Fruit fly (Drosophila melanogaster) S2 (cell line): ENCODE results near the gene msl-3.

Experiments
- CG8478 ChIP-seq: fragments of >200 bp; optimal IDR thresholded peaks from 2 replicates; lab custom pipeline; 2018
- CTCF ChIP-seq, 2 experiments: fragments of >200 bp; optimal IDR thresholded peaks; 2 replicates each; lab custom pipeline; 2018

DNA sequence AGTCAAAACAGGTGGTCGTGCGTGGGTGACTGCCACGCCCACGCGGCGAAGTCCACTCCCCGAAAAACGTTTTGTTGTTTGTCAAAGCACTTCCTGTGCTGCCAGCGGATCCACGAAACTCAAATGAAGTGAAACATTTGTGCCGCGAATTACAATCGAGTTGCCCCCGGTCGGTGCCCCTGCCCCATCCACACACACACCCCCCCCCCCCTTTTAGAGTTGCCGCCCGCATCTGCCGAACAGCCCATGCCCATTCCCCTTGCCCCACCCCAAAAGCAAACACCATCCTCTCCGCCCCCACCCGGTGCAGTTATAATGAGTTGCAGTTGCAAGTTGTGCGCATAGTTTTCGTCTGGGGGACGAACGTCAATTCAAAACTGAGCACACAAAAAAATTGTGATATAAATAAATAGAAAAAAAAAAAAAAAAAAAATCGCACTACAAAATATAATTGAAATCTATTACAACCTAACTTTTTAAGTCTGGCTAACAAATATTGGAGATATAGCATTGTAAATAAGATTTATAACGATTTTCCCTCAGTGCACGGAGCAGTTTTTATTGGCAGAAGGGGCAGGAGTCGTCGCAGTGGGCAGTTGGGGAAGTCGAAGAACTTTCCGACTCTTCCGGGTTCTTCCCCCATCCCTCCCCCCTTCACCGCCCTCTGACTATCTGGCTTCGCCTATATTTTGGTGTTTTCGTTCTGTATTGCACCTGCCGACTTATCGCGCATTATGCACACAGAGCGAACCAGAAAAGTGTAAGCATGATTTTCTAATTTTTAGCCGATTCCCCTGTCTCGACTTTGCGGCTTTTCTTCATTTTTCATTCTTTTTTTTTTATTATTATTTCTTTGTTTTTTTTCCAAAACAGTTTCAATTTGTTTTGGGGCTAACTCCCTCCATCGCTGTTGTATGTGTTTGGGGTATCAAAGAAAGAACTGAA is 26.5 kb upstream of the msl-3 start:
- no peak for TF ChIP-seq CG8478 (lab: Kevin White, UChicago)
- TF ChIP-seq CTCF (optimal IDR thresholded peaks at IDR 0.05; lab: Kevin White, UChicago): no peak
